Worm (Caenorhabditis elegans) whole organism, early embryonic: ENCODE measurements around the gene srj-24.

Experiments
- aly-1 ChIP-seq: sonication (generic microtip); optimal IDR thresholded peaks from 2 replicates; lab custom pipeline; 2016; ENCODE audit warnings: missing genetic modification characterization, missing compliant biosample characterization
- ama-1 ChIP-seq: fragments of 150-350 bp; optimal IDR thresholded peaks from 2 replicates; lab custom pipeline; 2014
- flt-1 ChIP-seq: fragments of 200-800 bp; sonication (Bioruptor generic); IDR thresholded peaks from 2 replicates; pipeline ENCODE4 v1.3.6; 2022; ENCODE audit warnings: missing genetic modification characterization, missing compliant biosample characterization
- tra-4 ChIP-seq: sonication (generic microtip); optimal IDR thresholded peaks from 2 replicates; lab custom pipeline; 2017; ENCODE audit warnings: missing genetic modification characterization, missing compliant biosample characterization

ce11 chrV:687384-687783 is 51.3 kb downstream of the srj-24 start, which contains the start of gene H25P19.1:
- TF ChIP-seq ama-1: no peak
- no peak for TF ChIP-seq flt-1 (GFP tag; lab: Robert Waterston, UW)
- no peak for TF ChIP-seq tra-4
- TF ChIP-seq aly-1 (tag; lab: Kevin White, UChicago): no peak
